Worm (Caenorhabditis elegans) whole organism, dauer: ENCODE measurements around the gene K08D10.10.
"Not testable (repeated sequence)": the region's sequence is repeated elsewhere in the genome, so short reads cannot be mapped to it uniquely, and the experiment has no call there.

Experiments used
- unc-62 ChIP-seq: sonication (generic microtip); optimal IDR thresholded peaks from 2 replicates; lab custom pipeline; 2017; ENCODE audit warnings: missing biosample characterization, missing genetic modification reagents, missing genetic modification characterization

K08D10.10 gene

ce11 chrIV:4144784-4145183 is 7.3 kb upstream of the K08D10.10 start, which contains the start of gene R07C12.3:
R07C12.3 (plus strand) TSS chrIV:4145084.
- no peak for TF ChIP-seq unc-62 (GFP tag; lab: Kevin White, UChicago)

- TF ChIP-seq unc-62 (GFP tag; lab: Kevin White, UChicago) = no peak
Observed at ce11 chrIV:4147891-4148290, 4.1 kb upstream of the K08D10.10 start.

ce11 chrIV:4150138-4150537 is 1.9 kb upstream of the K08D10.10 start:
- TF ChIP-seq unc-62 (GFP tag; lab: Kevin White, UChicago) = no peak

- no peak for TF ChIP-seq unc-62 (GFP tag; lab: Kevin White, UChicago)
Observed at ce11 chrIV:4154641-4155040, 2.6 kb downstream of the K08D10.10 start, which contains the start of gene K08D10.14. K08D10.14 (plus strand) TSS chrIV:4154941.

ce11 chrIV:4162121-4162520 is 10.1 kb downstream of the K08D10.10 start, which contains the start of gene scrm-5:
scrm-5 (plus strand) TSS chrIV:4162421.
- TF ChIP-seq unc-62 (GFP tag; lab: Kevin White, UChicago) = no peak

- no peak for TF ChIP-seq unc-62 (GFP tag; lab: Kevin White, UChicago)
Observed at ce11 chrIV:4164392-4164791, 12.4 kb downstream of the K08D10.10 start, which contains the start of gene scrm-8. scrm-8 (plus strand) TSS chrIV:4164692.

- no peak for TF ChIP-seq unc-62 (GFP tag; lab: Kevin White, UChicago)
Observed at ce11 chrIV:4167296-4167695, 15.3 kb downstream of the K08D10.10 start.

- TF ChIP-seq unc-62 (GFP tag; lab: Kevin White, UChicago) = no peak
Observed at ce11 chrIV:4171531-4172163, 19.6 kb downstream of the K08D10.10 start, which contains the start of the genes K08D10.13 and rnp-2. K08D10.13 (minus strand) TSS chrIV:4171581. rnp-2 (plus strand) TSS chrIV:4172076.

- TF ChIP-seq unc-62 (GFP tag; lab: Kevin White, UChicago) = no peak
Observed at ce11 chrIV:4172242-4172641, 20.2 kb downstream of the K08D10.10 start.

- no peak for TF ChIP-seq unc-62 (GFP tag; lab: Kevin White, UChicago)
Observed at ce11 chrIV:4173789-4174188, 21.8 kb downstream of the K08D10.10 start, which contains the start of gene rnp-3. rnp-3 (plus strand) TSS chrIV:4174089.

ce11 chrIV:4176088-4176487 is 24.1 kb downstream of the K08D10.10 start, which contains the start of gene dnj-15:
dnj-15 (plus strand) TSS chrIV:4176388.
- no peak for TF ChIP-seq unc-62 (GFP tag; lab: Kevin White, UChicago)

ce11 chrIV:4176659-4177058 is 24.6 kb downstream of the K08D10.10 start:
- TF ChIP-seq unc-62 (GFP tag; lab: Kevin White, UChicago) = no peak

ce11 chrIV:4177560-4177959 is 25.5 kb downstream of the K08D10.10 start:
- no peak for TF ChIP-seq unc-62 (GFP tag; lab: Kevin White, UChicago)

ce11 chrIV:4178424-4178823 is 26.4 kb downstream of the K08D10.10 start, which contains the start of gene tsen-34:
tsen-34 (plus strand) TSS chrIV:4178457.
- no peak for TF ChIP-seq unc-62 (GFP tag; lab: Kevin White, UChicago)

ce11 chrIV:4186099-4186498 is 34.1 kb downstream of the K08D10.10 start, which contains the start of gene K08D10.11:
K08D10.11 (minus strand) TSS chrIV:4186199.
- not testable (repeated sequence) for TF ChIP-seq unc-62 (GFP tag; lab: Kevin White, UChicago)

- TF ChIP-seq unc-62 (GFP tag; lab: Kevin White, UChicago) = not testable (repeated sequence)
Observed at ce11 chrIV:4196729-4197128, 44.7 kb downstream of the K08D10.10 start, which contains the start of gene K06B9.6. K06B9.6 (minus strand) TSS chrIV:4196829.

- TF ChIP-seq unc-62 (GFP tag; lab: Kevin White, UChicago) = not testable (repeated sequence)
Observed at ce11 chrIV:4197167-4197566, 45.1 kb downstream of the K08D10.10 start, which contains the start of gene cyp-25A6. cyp-25A6 (plus strand) TSS chrIV:4197467.
